Worm (Caenorhabditis elegans) whole organism, young adult: ENCODE measurements around the gene F59A6.12.

ENCODE experiments used
- C17E4.6 ChIP-seq: fragments of 200-800 bp; sonication (Bioruptor generic); IDR thresholded peaks from 2 replicates; pipeline ENCODE4 v1.3.6; 2022; ENCODE audit warnings: missing genetic modification reagents, missing genetic modification characterization, missing compliant biosample characterization
- F33H1.4 ChIP-seq: fragments of 200-800 bp; sonication (Bioruptor generic); IDR thresholded peaks from 2 replicates; pipeline ENCODE4 v1.3.6; 2022; ENCODE audit warnings: missing genetic modification reagents, missing genetic modification characterization, missing compliant biosample characterization
- F37B4.10 ChIP-seq: fragments of 200-800 bp; sonication (Bioruptor generic); IDR thresholded peaks from 2 replicates; pipeline ENCODE4 v1.3.6; 2022; ENCODE audit warnings: missing genetic modification characterization, missing compliant biosample characterization
- F39B2.1 ChIP-seq: fragments of 200-800 bp; sonication (Bioruptor generic); IDR thresholded peaks from 2 replicates; pipeline ENCODE4 v1.3.6; 2022; ENCODE audit warnings: missing genetic modification reagents, missing genetic modification characterization, missing compliant biosample characterization
- F52B5.7 ChIP-seq: sonication (generic microtip); optimal IDR thresholded peaks from 2 replicates; lab custom pipeline; 2016; ENCODE audit warnings: mild to moderate bottlenecking, missing genetic modification characterization, missing compliant biosample characterization
- K12H6.12 ChIP-seq: fragments of 200-800 bp; sonication (Bioruptor generic); optimal IDR thresholded peaks from 2 replicates; lab custom pipeline; 2018; ENCODE audit warnings: mild to moderate bottlenecking, missing genetic modification characterization, missing compliant biosample characterization
- Y53F4B.3 ChIP-seq: fragments of 200-800 bp; sonication (Bioruptor generic); IDR thresholded peaks from 2 replicates; pipeline ENCODE4 v1.3.6; 2022; ENCODE audit warnings: missing genetic modification reagents, missing genetic modification characterization, missing compliant biosample characterization
- Y53G8AR.9 ChIP-seq: fragments of 200-800 bp; sonication (Bioruptor generic); conservative IDR thresholded peaks from 2 replicates; pipeline ENCODE4 v1.3.6; 2022; ENCODE audit warnings: missing genetic modification reagents, missing genetic modification characterization, missing compliant biosample characterization
- Y79H2A.3 ChIP-seq: fragments of 200-800 bp; sonication (Bioruptor generic); conservative IDR thresholded peaks from 2 replicates; pipeline ENCODE4 v1.3.6; 2022; ENCODE audit warnings: missing genetic modification reagents, missing genetic modification characterization, missing compliant biosample characterization
- ZK185.1 ChIP-seq: sonication (generic microtip); optimal IDR thresholded peaks from 2 replicates; lab custom pipeline; 2016; ENCODE audit warnings: mild to moderate bottlenecking, missing genetic modification characterization, missing compliant biosample characterization; ENCODE audit not compliant: poor library complexity, severe bottlenecking
- attf-5 ChIP-seq: fragments of 200-800 bp; sonication (Bioruptor generic); optimal IDR thresholded peaks from 2 replicates; lab custom pipeline; 2018; ENCODE audit warnings: mild to moderate bottlenecking, missing genetic modification characterization, missing compliant biosample characterization
- attf-6 ChIP-seq: fragments of 200-800 bp; sonication (Bioruptor generic); IDR thresholded peaks from 2 replicates; pipeline ENCODE4 v1.3.6; 2022; ENCODE audit warnings: missing genetic modification reagents, missing genetic modification characterization, missing compliant biosample characterization
- ceh-27 ChIP-seq: fragments of 200-800 bp; sonication (Bioruptor generic); optimal IDR thresholded peaks from 2 replicates; lab custom pipeline; 2018; ENCODE audit warnings: mild to moderate bottlenecking, missing genetic modification characterization, moderate library complexity, missing compliant biosample characterization
- ceh-79 ChIP-seq: sonication (generic microtip); optimal IDR thresholded peaks from 2 replicates; lab custom pipeline; 2017; ENCODE audit warnings: mild to moderate bottlenecking, missing genetic modification characterization, missing compliant biosample characterization
- ceh-91 ChIP-seq: fragments of 200-800 bp; sonication (Bioruptor generic); IDR thresholded peaks from 2 replicates; pipeline ENCODE4 v1.3.6; 2022; ENCODE audit warnings: missing genetic modification reagents, missing genetic modification characterization, missing compliant biosample characterization
- dpff-1 ChIP-seq: sonication (generic microtip); optimal IDR thresholded peaks from 2 replicates; lab custom pipeline; 2017; ENCODE audit warnings: mild to moderate bottlenecking, missing genetic modification characterization, missing compliant biosample characterization
- efl-1 ChIP-seq: fragments of 150-350 bp; optimal IDR thresholded peaks from 2 replicates; lab custom pipeline; 2014; ENCODE audit warnings: missing biosample characterization, missing genetic modification reagents, missing genetic modification characterization
- hmg-1.2 ChIP-seq: fragments of 200-800 bp; sonication (Bioruptor generic); IDR thresholded peaks from 2 replicates; pipeline ENCODE4 v1.3.6; 2022; ENCODE audit warnings: missing genetic modification reagents, missing genetic modification characterization, missing compliant biosample characterization
- hrde-1 ChIP-seq: sonication (generic microtip); optimal IDR thresholded peaks from 2 replicates; lab custom pipeline; 2016; ENCODE audit warnings: missing genetic modification characterization, mild to moderate bottlenecking, missing compliant biosample characterization, moderate library complexity, missing genotype, missing genetic modification reagents, borderline replicate concordance
- hsf-1 ChIP-seq: fragments of 200-800 bp; sonication (Bioruptor generic); IDR thresholded peaks from 2 replicates; pipeline ENCODE4 v1.3.6; 2022; ENCODE audit warnings: missing genetic modification reagents, missing genetic modification characterization, missing compliant biosample characterization
- lag-1 ChIP-seq: fragments of 200-800 bp; sonication (Bioruptor generic); IDR thresholded peaks from 2 replicates; pipeline ENCODE4 v1.3.6; 2022; ENCODE audit warnings: missing genetic modification reagents, missing genetic modification characterization, missing compliant biosample characterization
- let-607 ChIP-seq, 2 experiments: fragments of 200-800 bp in 1 of 2; sonication (Bioruptor generic) in 1 of 2; sonication (generic microtip) in 1 of 2; optimal IDR thresholded peaks; 2 replicates each; lab custom pipeline; 2016 to 2018; ENCODE audit warnings: mild to moderate bottlenecking in 2 of 2, missing compliant biosample characterization in 2 of 2, missing genetic modification characterization in 2 of 2, moderate library complexity in 2 of 2, missing genotype in 1 of 2
- lin-40 ChIP-seq: sonication (generic microtip); optimal IDR thresholded peaks from 2 replicates; lab custom pipeline; 2016; ENCODE audit warnings: missing genetic modification characterization, mild to moderate bottlenecking, missing compliant biosample characterization, missing genotype, missing genetic modification reagents
- lsy-27 ChIP-seq: sonication (generic microtip); optimal IDR thresholded peaks from 2 replicates; lab custom pipeline; 2017; ENCODE audit warnings: missing genetic modification characterization, mild to moderate bottlenecking, missing compliant biosample characterization, antibody characterized with exemption, missing genotype, borderline replicate concordance; ENCODE audit not compliant: insufficient read depth
- madf-10 ChIP-seq: sonication (generic microtip); optimal IDR thresholded peaks from 2 replicates; lab custom pipeline; 2016; ENCODE audit warnings: mild to moderate bottlenecking, missing genetic modification characterization, missing compliant biosample characterization
- nfyb-1 ChIP-seq: fragments of 200-800 bp; sonication (Bioruptor generic); IDR thresholded peaks from 2 replicates; pipeline ENCODE4 v1.3.6; 2022; ENCODE audit warnings: missing genetic modification reagents, missing genetic modification characterization, missing compliant biosample characterization
- nhr-179 ChIP-seq: sonication (generic microtip); optimal IDR thresholded peaks from 2 replicates; lab custom pipeline; 2016; ENCODE audit warnings: mild to moderate bottlenecking, missing genetic modification characterization, missing compliant biosample characterization
- rcor-1 ChIP-seq: fragments of 200-800 bp; sonication (Bioruptor generic); IDR thresholded peaks from 2 replicates; pipeline ENCODE4 v1.3.6; 2022; ENCODE audit warnings: missing genetic modification reagents, missing genetic modification characterization, missing compliant biosample characterization
- snpc-3.4 ChIP-seq: sonication (generic microtip); optimal IDR thresholded peaks from 2 replicates; lab custom pipeline; 2017; ENCODE audit warnings: missing genetic modification characterization, mild to moderate bottlenecking, missing compliant biosample characterization, antibody characterized with exemption, moderate library complexity, missing genotype, missing genetic modification reagents
- snpc-4 ChIP-seq, 5 experiments: fragments of 150-350 bp in 1 of 5; sonication (generic microtip) in 4 of 5; optimal IDR thresholded peaks; 2 replicates each; lab custom pipeline; 2014 to 2018; ENCODE audit warnings: missing genetic modification characterization in 5 of 5, missing biosample characterization in 3 of 5, antibody characterized with exemption in 2 of 5, mild to moderate bottlenecking in 2 of 5, missing compliant biosample characterization in 2 of 5, missing genotype in 2 of 5, moderate library complexity in 2 of 5, missing genetic modification reagents in 1 of 5
- tbx-9 ChIP-seq: sonication (generic microtip); optimal IDR thresholded peaks from 2 replicates; lab custom pipeline; 2016; ENCODE audit warnings: borderline replicate concordance, missing genetic modification characterization, inconsistent platforms, missing compliant biosample characterization
- unc-62 ChIP-seq: fragments of 150-350 bp; optimal IDR thresholded peaks from 2 replicates; lab custom pipeline; 2014; ENCODE audit warnings: missing biosample characterization, missing genetic modification reagents, missing genetic modification characterization
- ztf-25 ChIP-seq: fragments of 200-800 bp; sonication (Bioruptor generic); IDR thresholded peaks from 2 replicates; pipeline ENCODE4 v1.3.6; 2022; ENCODE audit warnings: missing genetic modification reagents, missing genetic modification characterization, missing compliant biosample characterization
- ztf-6 ChIP-seq: fragments of 200-800 bp; sonication (Bioruptor generic); IDR thresholded peaks from 2 replicates; pipeline ENCODE4 v1.3.6; 2022; ENCODE audit warnings: missing genetic modification reagents, missing genetic modification characterization, missing compliant biosample characterization

Gene F59A6.12

DNA sequence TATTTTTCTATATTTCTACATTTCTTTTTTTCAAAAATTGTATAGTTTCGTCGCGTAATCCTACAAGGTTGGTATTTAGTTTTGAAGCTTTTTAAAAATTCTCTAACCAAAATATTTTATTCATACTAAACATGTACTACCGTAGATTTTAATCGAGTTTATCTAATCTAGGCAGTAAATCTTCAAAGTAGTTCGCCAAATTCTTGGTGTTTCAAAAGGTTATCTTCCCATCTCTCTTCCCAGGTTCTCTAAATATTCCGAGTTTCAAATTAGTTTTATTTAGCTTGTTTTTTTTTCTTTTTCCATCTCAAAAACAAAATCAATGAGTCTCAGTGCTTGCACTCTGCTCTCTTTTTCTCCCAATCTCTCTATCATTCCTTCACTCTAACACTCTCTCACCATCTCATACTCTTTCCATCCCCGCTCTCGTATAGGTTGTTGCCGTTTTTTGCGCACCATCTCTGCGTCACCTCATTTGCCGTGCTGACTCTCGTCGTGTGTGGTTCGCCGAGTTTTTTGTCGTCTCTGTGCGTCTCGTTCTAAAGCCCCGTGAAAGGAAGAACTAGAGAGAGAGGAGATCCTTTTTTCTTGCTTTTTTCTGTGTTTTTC is 5.2 kb upstream of the F59A6.12 start (continued):
- TF ChIP-seq unc-62 (GFP tag; lab: Kevin White, UChicago) (no peak), C17E4.6 (GFP tag; lab: Robert Waterston, UW) (no peak), nfyb-1 (GFP tag; lab: Robert Waterston, UW) (0 out of 2 replicates have a peak, but pooled peaks have one; percentile 16), attf-5 (peak; percentile 63), F37B4.10 (GFP tag; lab: Robert Waterston, UW) (no peak), lin-40 (peak; percentile 80), hmg-1.2 (GFP tag; lab: Robert Waterston, UW) (peak; percentile 89), attf-6 (GFP tag; lab: Robert Waterston, UW) (no peak), snpc-4 (GFP tag; optimal IDR thresholded peaks at IDR 0.05; lab: Kevin White, UChicago) (no peak), snpc-4 (tag; optimal IDR thresholded peaks at IDR 0.05; lab: Kevin White, UChicago) (peak in 2 of 4 experiments; percentile 35 to 52), ZK185.1 (tag; lab: Kevin White, UChicago) (peak; percentile 14), Y53F4B.3 (GFP tag; lab: Robert Waterston, UW) (no peak), K12H6.12 (tag; lab: Kevin White, UChicago) (peak; percentile 59)

DNA sequence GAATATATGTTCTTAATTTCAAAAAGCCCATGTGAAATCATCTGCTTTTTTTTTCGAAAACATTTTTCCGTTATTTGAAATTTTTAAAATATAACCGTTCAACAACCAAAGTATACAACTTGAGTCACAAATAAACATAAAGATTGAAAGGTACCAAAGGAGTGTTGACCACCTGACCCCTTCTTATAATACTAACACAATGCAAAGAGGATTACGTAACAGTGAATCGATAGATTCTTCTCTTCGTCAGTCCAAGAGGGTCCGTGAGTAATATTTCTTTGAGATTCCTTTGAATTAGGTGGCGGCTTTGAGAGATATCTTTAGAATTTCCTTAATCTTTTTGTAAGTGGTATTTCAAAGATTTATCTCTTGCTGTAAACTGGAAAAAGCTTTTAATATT is 4.3 kb upstream of the F59A6.12 start:
- no peak for TF ChIP-seq F52B5.7 (tag; lab: Kevin White, UChicago)
- no peak for TF ChIP-seq lag-1 (GFP tag; lab: Robert Waterston, UW)
- TF ChIP-seq rcor-1: no peak
- TF ChIP-seq lsy-27 (tag; lab: Kevin White, UChicago): no peak
- TF ChIP-seq, all 124 proteins: peak for 0

DNA sequence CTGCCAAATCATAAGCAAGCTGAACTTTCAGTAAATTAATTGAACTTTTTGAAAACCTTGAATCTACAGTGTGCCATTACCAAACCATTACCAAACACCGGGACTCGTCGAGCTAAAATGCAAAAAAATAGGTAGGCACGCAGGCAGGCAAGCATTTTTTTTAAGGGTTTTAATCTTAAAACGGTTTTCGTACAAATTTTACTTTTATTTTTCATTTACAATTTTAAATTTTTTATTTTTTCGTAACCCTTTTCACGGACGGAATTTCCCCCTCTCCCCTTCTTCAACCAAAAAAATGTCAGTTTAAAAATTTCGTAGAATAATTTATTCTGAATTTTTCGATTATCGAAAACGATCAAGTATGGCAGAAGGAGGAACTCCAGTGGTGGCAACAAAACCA is 2.5 kb upstream of the F59A6.12 start, which contains the start of gene F59A6.2:
Gene F59A6.2, plus strand, starts transcription at position 301 of the 400 bp plus-strand sequence.
- TF ChIP-seq Y53G8AR.9 (GFP tag; lab: Robert Waterston, UW) (no peak), ztf-6 (no peak)

DNA sequence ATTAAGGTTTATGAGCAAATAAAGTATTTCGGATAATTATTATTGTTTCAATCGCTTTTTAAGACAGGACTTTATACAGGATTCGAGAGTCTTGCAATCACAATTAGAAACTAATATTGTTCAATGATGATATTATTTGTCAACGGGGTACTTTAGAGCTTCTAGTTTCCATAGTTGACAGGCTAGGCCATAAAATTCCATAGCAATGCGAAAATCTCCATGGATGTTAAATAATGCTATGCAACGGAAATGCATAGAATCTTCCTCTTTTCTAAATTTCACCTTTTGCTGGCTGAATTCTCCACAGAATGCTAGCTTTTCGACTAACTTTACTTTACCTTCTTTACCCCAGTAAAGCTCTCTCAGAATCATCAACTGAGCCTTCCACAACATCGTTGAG is 3.8 kb downstream of the F59A6.12 start, which contains the start of gene F59A6.3:
Gene F59A6.3, plus strand, starts transcription at position 301 of the 400 bp plus-strand sequence.
- TF ChIP-seq nhr-179 (tag; lab: Kevin White, UChicago) (no peak), ceh-27 (GFP tag; lab: Kevin White, UChicago) (no peak), lsy-27 (tag; lab: Kevin White, UChicago) (no peak), let-607 (tag; optimal IDR thresholded peaks at IDR 0.05; lab: Kevin White, UChicago) (no peak), ceh-91 (GFP tag; lab: Robert Waterston, UW) (no peak), ceh-79 (tag; lab: Kevin White, UChicago) (no peak), hrde-1 (tag; lab: Kevin White, UChicago) (no peak)

DNA sequence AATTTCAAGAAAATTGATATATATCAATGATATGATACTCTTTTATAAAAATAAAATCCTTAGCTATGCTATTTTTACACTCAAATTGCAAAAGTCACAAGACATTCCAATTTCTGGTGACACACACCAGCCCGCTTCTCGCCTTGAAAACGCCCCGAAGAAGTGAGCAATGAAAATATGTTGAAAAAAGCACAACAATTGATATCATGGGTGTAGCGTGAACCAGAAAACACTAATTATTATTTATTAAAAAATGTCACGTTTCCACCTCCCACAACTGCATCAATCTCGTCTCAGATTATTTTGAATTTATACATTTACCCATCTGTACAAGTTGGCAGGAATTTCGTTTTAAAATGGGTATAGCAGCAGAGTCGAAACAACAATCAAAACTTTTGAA is 7.1 kb downstream of the F59A6.12 start, which contains the start of gene F59A6.4:
Gene F59A6.4, plus strand, starts transcription at position 301 of the 400 bp plus-strand sequence.
- TF ChIP-seq F39B2.1 (no peak), F33H1.4 (GFP tag; lab: Robert Waterston, UW) (no peak), ztf-25 (GFP tag; lab: Robert Waterston, UW) (no peak), snpc-3.4 (tag; lab: Kevin White, UChicago) (no peak), tbx-9 (no peak), efl-1 (GFP tag; lab: Kevin White, UChicago) (no peak), lin-40 (no peak), hsf-1 (GFP tag; lab: Robert Waterston, UW) (no peak), nhr-179 (tag; lab: Kevin White, UChicago) (no peak), Y79H2A.3 (GFP tag; lab: Robert Waterston, UW) (no peak), dpff-1 (tag; lab: Kevin White, UChicago) (no peak), madf-10 (tag; lab: Kevin White, UChicago) (no peak)
- TF ChIP-seq, all 124 proteins: peak for 0
